Worm (Caenorhabditis elegans): ENCODE measurements around the gene dpy-9.

The dpy-9 gene

DNA sequence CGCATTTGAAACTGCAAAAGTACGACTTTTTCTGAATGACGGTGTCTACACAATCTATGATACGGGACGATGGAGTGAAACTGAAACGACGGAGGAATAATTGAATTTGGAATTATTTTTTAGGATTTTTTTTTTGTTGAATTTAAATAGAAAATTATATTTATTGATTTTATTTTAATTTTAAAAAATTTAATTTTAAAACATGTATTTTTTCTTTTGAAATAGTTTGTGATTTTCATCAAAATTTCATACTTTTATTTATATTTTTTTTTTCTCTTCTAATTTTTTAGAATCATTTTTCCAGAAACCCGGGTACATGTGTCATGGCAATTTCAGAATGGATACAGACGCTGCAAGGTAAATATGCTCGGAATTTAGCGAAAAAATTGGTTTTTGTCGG, 51.1 kb downstream of the dpy-9 start, which contains the start of gene Y38C1AA.1:
Y38C1AA.1 (plus strand) TSS at position 301 of the 400 bp plus-strand sequence.
- TF ChIP-seq lin-11 (tag; optimal IDR thresholded peaks at IDR 0.05) (no peak), lin-39 (tag; optimal IDR thresholded peaks at IDR 0.05) (no peak), nhr-23 (tag; optimal IDR thresholded peaks at IDR 0.05) (no peak), ama-1 (optimal IDR thresholded peaks at IDR 0.05) (no peak), nhr-6 (tag; optimal IDR thresholded peaks at IDR 0.05) (no peak), egl-27 (tag; optimal IDR thresholded peaks at IDR 0.05) (no peak), nhr-21 (tag; optimal IDR thresholded peaks at IDR 0.05) (no peak), nhr-77 (tag; optimal IDR thresholded peaks at IDR 0.05) (no peak), fos-1 (tag; optimal IDR thresholded peaks at IDR 0.05) (no peak), nhr-237 (tag; optimal IDR thresholded peaks at IDR 0.05) (no peak), sem-4 (tag; optimal IDR thresholded peaks at IDR 0.05) (no peak), alr-1 (tag; optimal IDR thresholded peaks at IDR 0.05) (no peak), gmeb-1 (tag; optimal IDR thresholded peaks at IDR 0.05) (no peak), snpc-4 (tag; optimal IDR thresholded peaks at IDR 0.05) (no peak), mab-5 (tag; optimal IDR thresholded peaks at IDR 0.05) (no peak), nhr-129 (tag; optimal IDR thresholded peaks at IDR 0.05) (no peak), zag-1 (tag; optimal IDR thresholded peaks at IDR 0.05) (no peak), F13H6.1 (tag; optimal IDR thresholded peaks at IDR 0.05) (no peak)
